Worm (Caenorhabditis elegans): Measurements from ENCODE around the gene acdh-2.

DNA sequence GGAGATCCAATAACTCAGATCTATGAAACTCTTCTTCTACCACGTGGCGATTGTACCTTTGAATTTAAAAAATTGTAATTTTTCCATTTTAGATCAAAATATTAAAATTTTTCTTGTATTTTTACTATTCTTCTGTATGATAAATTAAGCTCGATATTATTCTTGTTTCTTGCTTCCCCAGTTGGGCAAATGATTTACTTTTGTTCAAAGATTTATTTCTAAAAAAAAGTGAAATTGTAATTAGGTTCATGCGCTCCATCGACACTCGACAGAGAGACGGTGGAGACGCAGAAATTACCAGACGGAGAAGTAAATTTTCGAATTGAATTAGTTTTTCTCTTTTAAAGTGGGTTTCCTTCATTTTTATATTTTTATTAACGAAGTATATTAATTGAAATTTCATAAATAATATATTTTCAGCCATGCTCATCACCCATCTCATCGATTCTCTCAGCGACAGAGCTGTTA lies 41.4 kb downstream of the acdh-2 start, which contains the start of gene npp-24:
- TF ChIP-seq ref-1 (GFP tag; conservative IDR thresholded peaks at IDR 0.05) (no peak), med-1 (GFP tag; optimal IDR thresholded peaks at IDR 0.05; ENCODE audit: insufficient read depth) (no peak), tab-1 (GFP tag; IDR thresholded peaks at IDR 0.05) (no peak), klf-2 (GFP tag; conservative IDR thresholded peaks at IDR 0.05) (no peak)
